Fruit fly (Drosophila melanogaster) whole organism: ENCODE data around the gene Tet.

Experiments used
- CG8478 ChIP-seq: fragments of >200 bp; optimal IDR thresholded peaks from 2 replicates; lab custom pipeline; 2018; ENCODE audit warnings: inconsistent platforms
- Dll ChIP-seq: fragments of >200 bp; optimal IDR thresholded peaks from 2 replicates; lab custom pipeline; 2017

- TF ChIP-seq CG8478 (no peak), Dll (lab: Kevin White, UChicago) (no peak)
These were observed 27.4 kb upstream of the Tet start for dm6 chr3L:2906404-2906803.
